Worm (Caenorhabditis elegans): ENCODE data around the gene F59E12.3.
A peak's percentile ranks its signal among the peaks of the same experiment; 100 is the strongest.

F59E12.3 gene

DNA sequence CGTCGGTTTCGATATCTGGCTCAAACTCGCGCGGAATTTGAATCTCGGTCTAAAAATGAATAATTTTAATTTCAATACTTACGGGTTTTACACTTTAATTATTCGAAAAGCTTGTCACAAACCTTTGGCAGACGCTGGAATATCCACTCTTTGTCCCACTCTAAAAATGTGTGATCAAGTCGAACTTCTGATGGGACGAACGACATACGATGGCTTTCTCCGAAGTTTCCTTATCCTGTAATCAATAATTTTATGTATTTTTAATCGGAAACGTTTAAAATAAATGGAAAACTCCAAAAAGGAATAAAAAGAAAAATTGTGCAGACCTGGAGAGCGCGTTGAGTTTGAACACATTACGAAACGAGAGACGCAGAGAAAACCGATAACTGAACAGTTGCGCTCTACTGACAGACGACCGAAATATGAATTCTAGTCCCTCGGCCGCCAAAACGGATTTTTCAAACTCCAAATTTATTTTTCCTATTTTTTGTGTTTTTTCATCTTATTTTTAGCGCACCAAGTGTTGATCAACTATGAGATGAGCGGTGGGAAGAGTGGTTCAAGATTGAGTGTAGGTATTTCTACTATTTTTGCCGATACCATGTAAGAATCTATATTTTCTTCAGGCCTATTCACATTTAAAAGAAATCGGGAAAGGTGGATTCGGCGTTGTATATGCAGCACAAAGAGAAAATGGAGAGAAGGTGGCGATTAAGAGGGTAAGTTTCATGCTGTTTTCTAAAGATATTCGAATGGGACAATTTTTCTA is 11.3 kb downstream of the F59E12.3 start, which contains the start of the genes sam-4, F59E12.17 and zyg-1:
Gene sam-4, minus strand, starts transcription at position 51 of the 769 bp plus-strand sequence.
Gene F59E12.17, minus strand, starts transcription at position 235 of the 769 bp plus-strand sequence.
Gene zyg-1, plus strand, starts transcription at position 513 of the 769 bp plus-strand sequence.
- TF ChIP-seq K09A11.1 (tag; optimal IDR thresholded peaks at IDR 0.05; ENCODE audit: insufficient read depth) = no peak
- no peak for TF ChIP-seq hlh-8 (tag; optimal IDR thresholded peaks at IDR 0.05)
- no peak for TF ChIP-seq unc-86 (tag; optimal IDR thresholded peaks at IDR 0.05)
- TF ChIP-seq dve-1 (tag; optimal IDR thresholded peaks at IDR 0.05) = no peak
- TF ChIP-seq F13H6.1 (tag; optimal IDR thresholded peaks at IDR 0.05) = peak; percentile 20
- no peak for TF ChIP-seq fkh-6 (tag; optimal IDR thresholded peaks at IDR 0.05)
- TF ChIP-seq syd-9 (tag; optimal IDR thresholded peaks at IDR 0.05) = no peak
- TF ChIP-seq ceh-34 (tag; optimal IDR thresholded peaks at IDR 0.05) = no peak
- peak; percentile 70 for TF ChIP-seq tbx-2 (tag; optimal IDR thresholded peaks at IDR 0.05)
- TF ChIP-seq fkh-10 (GFP tag; optimal IDR thresholded peaks at IDR 0.05) = no peak
- no peak for TF ChIP-seq odd-2 (tag; optimal IDR thresholded peaks at IDR 0.05)
- peak; percentile 66 for TF ChIP-seq C08G9.2 (tag; optimal IDR thresholded peaks at IDR 0.05)
- TF ChIP-seq ceh-2 (tag; optimal IDR thresholded peaks at IDR 0.05) = peak; percentile 78
- no peak for TF ChIP-seq nhr-11 (tag; optimal IDR thresholded peaks at IDR 0.05)
- TF ChIP-seq T23F11.4 (GFP tag; optimal IDR thresholded peaks at IDR 0.05) = no peak
- no peak for TF ChIP-seq ceh-45 (GFP tag; IDR thresholded peaks at IDR 0.05)
- no peak for TF ChIP-seq ceh-9 (tag; optimal IDR thresholded peaks at IDR 0.05)
- no peak for TF ChIP-seq pqm-1 (tag; optimal IDR thresholded peaks at IDR 0.05)
- peak; percentile 54 for TF ChIP-seq nfya-1 (tag; optimal IDR thresholded peaks at IDR 0.05)
- no peak for TF ChIP-seq che-1 (tag; optimal IDR thresholded peaks at IDR 0.05)
- TF ChIP-seq ceh-24 (tag; optimal IDR thresholded peaks at IDR 0.05) = no peak
- no peak for TF ChIP-seq hlh-15 (tag; optimal IDR thresholded peaks at IDR 0.05)
- no peak for TF ChIP-seq ceh-22 (tag; optimal IDR thresholded peaks at IDR 0.05)
- TF ChIP-seq tbx-7 (tag; optimal IDR thresholded peaks at IDR 0.05) = peak; percentile 11
- TF ChIP-seq ceh-48 (tag; optimal IDR thresholded peaks at IDR 0.05) = peak; percentile 28
- TF ChIP-seq ref-2 (tag; optimal IDR thresholded peaks at IDR 0.05) = peak; percentile 38
- peak; percentile 90 for TF ChIP-seq ceh-31 (tag; optimal IDR thresholded peaks at IDR 0.05)
- no peak for TF ChIP-seq npax-4 (tag; optimal IDR thresholded peaks at IDR 0.05)
- TF ChIP-seq gmeb-2 (tag; optimal IDR thresholded peaks at IDR 0.05) = no peak
- TF ChIP-seq ttx-3 (tag; optimal IDR thresholded peaks at IDR 0.05) = no peak
- TF ChIP-seq hlh-6 (tag; optimal IDR thresholded peaks at IDR 0.05) = no peak
- no peak for TF ChIP-seq sox-2 (GFP tag; IDR thresholded peaks at IDR 0.05)
- no peak for TF ChIP-seq pag-3 (tag; optimal IDR thresholded peaks at IDR 0.05; ENCODE audit: borderline replicate concordance)
- TF ChIP-seq elt-4 (tag; optimal IDR thresholded peaks at IDR 0.05) = no peak
- TF ChIP-seq rnt-1 (tag; optimal IDR thresholded peaks at IDR 0.05) = peak; percentile 72
- no peak for TF ChIP-seq unc-3 (GFP tag; conservative IDR thresholded peaks at IDR 0.05)
- no peak for TF ChIP-seq unc-3 (tag; optimal IDR thresholded peaks at IDR 0.05)
- no peak for TF ChIP-seq ahr-1 (tag; optimal IDR thresholded peaks at IDR 0.05)
- TF ChIP-seq K02D7.2 (tag; optimal IDR thresholded peaks at IDR 0.05) = no peak
- no peak for TF ChIP-seq pros-1 (tag; optimal IDR thresholded peaks at IDR 0.05)
- no peak for TF ChIP-seq pax-1 (tag; optimal IDR thresholded peaks at IDR 0.05)
- no peak for TF ChIP-seq pat-9 (tag; optimal IDR thresholded peaks at IDR 0.05)
- no peak for TF ChIP-seq lim-6 (tag; optimal IDR thresholded peaks at IDR 0.05)
- no peak for TF ChIP-seq fax-1 (tag; optimal IDR thresholded peaks at IDR 0.05)
- TF ChIP-seq ceh-14 (tag; optimal IDR thresholded peaks at IDR 0.05) = peak; percentile 29
- TF ChIP-seq pha-2 (tag; optimal IDR thresholded peaks at IDR 0.05) = no peak
- TF ChIP-seq elt-2 (tag; optimal IDR thresholded peaks at IDR 0.05) = no peak
- peak; percentile 83 for TF ChIP-seq ets-4 (tag; optimal IDR thresholded peaks at IDR 0.05)
- TF ChIP-seq C38D4.7 (GFP tag; optimal IDR thresholded peaks at IDR 0.05) = no peak
- peak; percentile 20 for TF ChIP-seq zip-5 (tag; optimal IDR thresholded peaks at IDR 0.05)
- no peak for TF ChIP-seq ama-1 (optimal IDR thresholded peaks at IDR 0.05)
- no peak for TF ChIP-seq dmd-4 (tag; optimal IDR thresholded peaks at IDR 0.05; ENCODE audit: borderline replicate concordance)
- TF ChIP-seq hlh-13 (GFP tag; optimal IDR thresholded peaks at IDR 0.05) = no peak

Measured in whole organism, late embryonic.